Fruit fly (Drosophila melanogaster) whole organism: ENCODE measurements around the gene cindr.

Experiments
- CG8478 ChIP-seq: fragments of >200 bp; optimal IDR thresholded peaks from 2 replicates; lab custom pipeline; 2018; ENCODE audit warnings: inconsistent platforms
- Dll ChIP-seq: fragments of >200 bp; optimal IDR thresholded peaks from 2 replicates; lab custom pipeline; 2017
- EcR ChIP-seq, 2 experiments: fragments of >200 bp; optimal IDR thresholded peaks; 2 replicates each; lab custom pipeline; 2017; ENCODE audit warnings: missing biosample characterization in 2 of 2, missing genetic modification characterization in 2 of 2, missing genetic modification reagents in 2 of 2
- pan ChIP-seq: fragments of >200 bp; optimal IDR thresholded peaks from 2 replicates; lab custom pipeline; 2017
- psq ChIP-seq: fragments of >200 bp; optimal IDR thresholded peaks from 2 replicates; lab custom pipeline; 2017

- TF ChIP-seq pan (lab: Kevin White, UChicago) (no peak), EcR (GFP tag; optimal IDR thresholded peaks at IDR 0.05; lab: Kevin White, UChicago) (no peak), psq (lab: Kevin White, UChicago) (no peak), CG8478 (lab: Kevin White, UChicago) (no peak), Dll (lab: Kevin White, UChicago) (no peak)
Observed at dm6 chr3R:30813903-30814339, 5.5 kb downstream of the cindr start.
